Fruit fly (Drosophila melanogaster): Measurements from ENCODE around the gene Sod1.
A peak's percentile ranks its signal among the peaks of the same experiment; 100 is the strongest.

dm6 chr3L:11094279-11094678 lies 19.3 kb downstream of the Sod1 start:
- TF ChIP-seq CG15710 (tag; optimal IDR thresholded peaks at IDR 0.05) (no peak), CG10348 (GFP tag; IDR thresholded peaks at IDR 0.05) (no peak), Ets98B (GFP tag; IDR thresholded peaks at IDR 0.05) (no peak), CG14655 (GFP tag; optimal IDR thresholded peaks at IDR 0.05) (no peak), Pif1A (GFP tag; optimal IDR thresholded peaks at IDR 0.05) (no peak), CG12605 (GFP tag; IDR thresholded peaks at IDR 0.05) (no peak), gl (tag; optimal IDR thresholded peaks at IDR 0.05) (no peak), EcR (GFP tag; optimal IDR thresholded peaks at IDR 0.05) (peak; percentile 56), CG8301 (tag; optimal IDR thresholded peaks at IDR 0.05) (no peak), CG17806 (tag; optimal IDR thresholded peaks at IDR 0.05) (no peak), CG8159 (tag; optimal IDR thresholded peaks at IDR 0.05) (no peak), CG32121 (GFP tag; IDR thresholded peaks at IDR 0.05) (no peak), CG9948 (tag; optimal IDR thresholded peaks at IDR 0.05) (no peak), CG4496 (GFP tag; IDR thresholded peaks at IDR 0.05) (no peak)

Data from whole organism, pupa.